Worm (Caenorhabditis elegans) whole organism, L1 larva: ENCODE data around the gene bath-38.
A peak's percentile ranks its signal among the peaks of the same experiment; 100 is the strongest.

Experiments
- C16A3.4 ChIP-seq: fragments of 150-350 bp; optimal IDR thresholded peaks from 2 replicates; lab custom pipeline; 2014; ENCODE audit warnings: missing biosample characterization, missing genetic modification characterization
- alr-1 ChIP-seq: fragments of 200-800 bp; sonication (Bioruptor generic); optimal IDR thresholded peaks from 2 replicates; lab custom pipeline; 2018; ENCODE audit warnings: borderline replicate concordance, mild to moderate bottlenecking, missing genetic modification characterization, missing compliant biosample characterization
- ama-1 ChIP-seq: fragments of 150-350 bp; optimal IDR thresholded peaks from 2 replicates; lab custom pipeline; 2014
- blmp-1 ChIP-seq: fragments of 150-350 bp; optimal IDR thresholded peaks from 2 replicates; lab custom pipeline; 2014; ENCODE audit warnings: missing biosample characterization, missing genetic modification characterization
- ceh-63 ChIP-seq: fragments of 200-800 bp; sonication (Bioruptor generic); optimal IDR thresholded peaks from 2 replicates; lab custom pipeline; 2018; ENCODE audit warnings: mild to moderate bottlenecking, missing genetic modification characterization, missing compliant biosample characterization
- ceh-8 ChIP-seq: fragments of 200-800 bp; sonication (Bioruptor generic); optimal IDR thresholded peaks from 2 replicates; lab custom pipeline; 2018; ENCODE audit warnings: mild to moderate bottlenecking, missing genetic modification characterization, moderate library complexity, missing compliant biosample characterization
- ceh-88 ChIP-seq: fragments of 200-800 bp; sonication (Bioruptor generic); IDR thresholded peaks from 2 replicates; pipeline ENCODE4 v1.3.6; 2022; ENCODE audit warnings: missing genetic modification characterization, missing compliant biosample characterization
- ceh-90 ChIP-seq: sonication (generic microtip); optimal IDR thresholded peaks from 2 replicates; lab custom pipeline; 2016; ENCODE audit warnings: missing genetic modification characterization, missing compliant biosample characterization
- ces-1 ChIP-seq: fragments of 150-350 bp; optimal IDR thresholded peaks from 2 replicates; lab custom pipeline; 2014; ENCODE audit warnings: missing biosample characterization, missing genetic modification reagents, missing genetic modification characterization
- dsc-1 ChIP-seq: sonication (generic microtip); optimal IDR thresholded peaks from 2 replicates; lab custom pipeline; 2016; ENCODE audit warnings: mild to moderate bottlenecking, missing genetic modification characterization, missing compliant biosample characterization
- efl-1 ChIP-seq, 4 experiments: fragments of 150-350 bp; optimal IDR thresholded peaks in 3 of 4; peaks in 1 of 4; 1 replicate in 1 of 4; 2 replicates in 3 of 4; lab custom pipeline; 2014; ENCODE audit warnings: missing biosample characterization in 2 of 4, missing genetic modification characterization in 2 of 4, missing genetic modification reagents in 2 of 4
- elt-2 ChIP-seq: sonication (generic microtip); optimal IDR thresholded peaks from 2 replicates; lab custom pipeline; 2016; ENCODE audit warnings: missing genetic modification characterization, mild to moderate bottlenecking, inconsistent platforms, missing compliant biosample characterization, missing genetic modification reagents
- elt-3 ChIP-seq, 6 experiments: fragments of 150-350 bp in 1 of 6; sonication (generic microtip); optimal IDR thresholded peaks; 2 replicates each; lab custom pipeline; 2017 to 2018; ENCODE audit warnings: missing biosample characterization in 6 of 6, missing genetic modification characterization in 6 of 6, inconsistent platforms in 1 of 6
- ets-5 ChIP-seq: fragments of 200-800 bp; sonication (Bioruptor generic); IDR thresholded peaks from 2 replicates; pipeline ENCODE4 v1.3.6; 2022; ENCODE audit warnings: missing genetic modification characterization, missing compliant biosample characterization
- fos-1 ChIP-seq: fragments of 150-350 bp; optimal IDR thresholded peaks from 2 replicates; lab custom pipeline; 2014; ENCODE audit warnings: missing biosample characterization, missing genetic modification characterization
- grh-1 ChIP-seq: fragments of 200-800 bp; sonication (Bioruptor generic); IDR thresholded peaks from 2 replicates; pipeline ENCODE4 v1.3.6; 2022; ENCODE audit warnings: missing genetic modification reagents, missing genetic modification characterization, missing compliant biosample characterization
- hlh-17 ChIP-seq: fragments of 200-800 bp; sonication (Bioruptor generic); optimal IDR thresholded peaks from 2 replicates; lab custom pipeline; 2018; ENCODE audit warnings: missing genetic modification characterization, mild to moderate bottlenecking, missing compliant biosample characterization, moderate library complexity, borderline replicate concordance
- isw-1 ChIP-seq: fragments of 200-800 bp; sonication (Bioruptor generic); IDR thresholded peaks from 2 replicates; pipeline ENCODE4 v1.3.6; 2022; ENCODE audit warnings: missing genetic modification characterization, missing compliant biosample characterization
- jun-1 ChIP-seq: fragments of 150-350 bp; optimal IDR thresholded peaks from 2 replicates; lab custom pipeline; 2014; ENCODE audit warnings: missing biosample characterization, missing genetic modification reagents, missing genetic modification characterization
- lin-14 ChIP-seq: fragments of 200-800 bp; sonication (Bioruptor generic); optimal IDR thresholded peaks from 2 replicates; lab custom pipeline; 2018; ENCODE audit warnings: mild to moderate bottlenecking, missing genetic modification characterization, moderate library complexity, missing compliant biosample characterization
- lin-15B ChIP-seq: fragments of 150-350 bp; sonication (generic microtip); optimal IDR thresholded peaks from 3 replicates; lab custom pipeline; 2014; ENCODE audit warnings: missing biosample characterization, missing genetic modification characterization
- lsy-2 ChIP-seq, 2 experiments: fragments of 150-350 bp; optimal IDR thresholded peaks; 2 replicates each; lab custom pipeline; 2014; ENCODE audit warnings: missing biosample characterization in 2 of 2, missing genetic modification characterization in 2 of 2
- mab-9 ChIP-seq: fragments of 200-800 bp; sonication (Bioruptor generic); IDR thresholded peaks from 2 replicates; pipeline ENCODE4 v1.3.6; 2022; ENCODE audit warnings: missing genetic modification reagents, missing genetic modification characterization, missing compliant biosample characterization
- mdl-1 ChIP-seq, 2 experiments: fragments of 150-350 bp; optimal IDR thresholded peaks; 2 replicates each; lab custom pipeline; 2014 to 2017; ENCODE audit warnings: missing biosample characterization in 2 of 2, missing genetic modification characterization in 2 of 2, inconsistent platforms in 1 of 2
- mef-2 ChIP-seq: fragments of 150-350 bp; optimal IDR thresholded peaks from 2 replicates; lab custom pipeline; 2014; ENCODE audit warnings: missing biosample characterization, missing genetic modification characterization
- mep-1 ChIP-seq: fragments of 150-350 bp; optimal IDR thresholded peaks from 2 replicates; lab custom pipeline; 2014; ENCODE audit warnings: missing biosample characterization, missing genetic modification characterization
- nhr-20 ChIP-seq: sonication (generic microtip); optimal IDR thresholded peaks from 2 replicates; lab custom pipeline; 2016; ENCODE audit warnings: mild to moderate bottlenecking, missing genetic modification characterization, missing compliant biosample characterization
- nhr-237 ChIP-seq: fragments of 150-350 bp; optimal IDR thresholded peaks from 2 replicates; lab custom pipeline; 2014; ENCODE audit warnings: missing biosample characterization, missing genetic modification characterization
- nhr-71 ChIP-seq: sonication (generic microtip); optimal IDR thresholded peaks from 2 replicates; lab custom pipeline; 2016; ENCODE audit warnings: mild to moderate bottlenecking, missing genetic modification characterization, moderate library complexity, missing compliant biosample characterization
- nhr-84 ChIP-seq: sonication (generic microtip); optimal IDR thresholded peaks from 2 replicates; lab custom pipeline; 2017; ENCODE audit warnings: missing biosample characterization, missing genetic modification characterization
- nhr-85 ChIP-seq: sonication (generic microtip); peaks from one replicate; lab custom pipeline; 2016; ENCODE audit warnings: missing genetic modification characterization, inconsistent platforms, missing compliant biosample characterization
- nhr-90 ChIP-seq: sonication (generic microtip); optimal IDR thresholded peaks from 2 replicates; lab custom pipeline; 2016; ENCODE audit warnings: mild to moderate bottlenecking, missing genetic modification characterization, missing compliant biosample characterization; ENCODE audit not compliant: poor library complexity
- pag-3 ChIP-seq: sonication (generic microtip); optimal IDR thresholded peaks from 2 replicates; lab custom pipeline; 2017; ENCODE audit warnings: missing genetic modification characterization, mild to moderate bottlenecking, missing compliant biosample characterization, antibody characterized with exemption, borderline replicate concordance; ENCODE audit not compliant: insufficient read depth
- skn-1 ChIP-seq: fragments of 150-350 bp; optimal IDR thresholded peaks from 2 replicates; lab custom pipeline; 2014; ENCODE audit warnings: missing biosample characterization, missing genetic modification characterization
- snu-23 ChIP-seq: sonication (generic microtip); optimal IDR thresholded peaks from 2 replicates; lab custom pipeline; 2016; ENCODE audit warnings: missing genetic modification characterization, missing compliant biosample characterization
- sox-4 ChIP-seq: sonication (generic microtip); optimal IDR thresholded peaks from 2 replicates; lab custom pipeline; 2016; ENCODE audit warnings: missing genetic modification characterization, missing compliant biosample characterization
- sptf-1 ChIP-seq: fragments of 150-350 bp; optimal IDR thresholded peaks from 2 replicates; lab custom pipeline; 2014; ENCODE audit warnings: missing biosample characterization, missing genetic modification characterization
- swsn-7 ChIP-seq: sonication (generic microtip); optimal IDR thresholded peaks from 2 replicates; lab custom pipeline; 2016; ENCODE audit warnings: missing genetic modification characterization, missing compliant biosample characterization
- unc-86 ChIP-seq: sonication (generic microtip); optimal IDR thresholded peaks from 2 replicates; lab custom pipeline; 2016; ENCODE audit warnings: missing genetic modification characterization, missing compliant biosample characterization
- unc-98 ChIP-seq: fragments of 200-800 bp; sonication (Bioruptor generic); IDR thresholded peaks from 2 replicates; pipeline ENCODE4 v1.3.6; 2022; ENCODE audit warnings: missing genetic modification characterization, missing compliant biosample characterization
- vab-15 ChIP-seq: sonication (generic microtip); optimal IDR thresholded peaks from 2 replicates; lab custom pipeline; 2017; ENCODE audit warnings: missing genotype, mild to moderate bottlenecking, missing genetic modification characterization, missing compliant biosample characterization
- zip-4 ChIP-seq: fragments of 200-800 bp; sonication (Bioruptor generic); optimal IDR thresholded peaks from 2 replicates; lab custom pipeline; 2018; ENCODE audit warnings: mild to moderate bottlenecking, missing genetic modification characterization, moderate library complexity, missing compliant biosample characterization
- ztf-11 ChIP-seq, 2 experiments: sonication (generic microtip); optimal IDR thresholded peaks; 2 replicates each; lab custom pipeline; 2016 to 2017; ENCODE audit warnings: missing genetic modification characterization in 2 of 2, missing biosample characterization in 1 of 2, missing compliant biosample characterization in 1 of 2

Gene bath-38

DNA sequence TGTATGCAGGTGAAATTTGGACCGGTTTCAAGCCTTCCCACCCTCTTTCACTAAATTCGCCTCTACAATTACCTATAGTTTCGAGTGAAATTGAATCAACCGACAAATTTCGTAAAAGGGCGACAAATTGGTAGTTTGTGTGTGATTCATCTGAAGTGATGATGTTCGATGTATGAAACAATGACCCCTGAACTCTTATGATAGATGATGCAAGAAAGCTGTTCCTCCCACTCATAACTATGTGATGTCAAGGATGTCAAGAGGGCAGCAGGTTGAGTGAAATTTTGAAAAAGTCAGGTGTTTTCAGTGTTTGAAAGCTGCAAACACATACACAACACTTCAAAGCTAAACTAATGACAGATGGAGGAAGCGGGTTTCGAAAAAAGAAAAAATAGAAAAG, 32.6 kb downstream of the bath-38 start (continued):
- TF ChIP-seq ztf-11 (tag; optimal IDR thresholded peaks at IDR 0.05; lab: Kevin White, UChicago) (no peak), nhr-71 (peak; percentile 18), elt-3 (tag; optimal IDR thresholded peaks at IDR 0.05; lab: Kevin White, UChicago) (no peak), unc-86 (tag; lab: Kevin White, UChicago) (no peak), ceh-8 (GFP tag; lab: Kevin White, UChicago) (no peak), ama-1 (lab: Kevin White, UChicago) (no peak)

DNA sequence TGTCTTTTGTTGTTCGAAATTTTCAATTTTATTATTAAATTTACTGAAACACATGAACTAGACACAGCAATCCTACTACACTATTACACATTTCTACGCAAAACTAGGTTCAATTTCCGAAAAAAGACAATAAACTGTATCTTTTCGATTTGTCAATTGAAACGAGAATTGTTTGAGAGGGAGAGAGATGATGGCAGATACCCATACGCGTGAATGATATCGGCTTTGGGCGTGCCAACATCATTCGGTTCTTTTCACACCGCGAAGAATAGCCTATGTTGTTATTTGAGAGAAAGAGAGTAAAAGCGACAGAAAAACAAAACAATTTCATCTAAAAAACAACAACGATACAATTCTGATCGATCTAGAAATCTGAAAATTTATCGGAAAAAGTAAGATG, 33.3 kb downstream of the bath-38 start:
- TF ChIP-seq pag-3 (tag; lab: Kevin White, UChicago) = no peak
- TF ChIP-seq swsn-7 (tag; lab: Kevin White, UChicago) = no peak
- peak; percentile 39 for TF ChIP-seq lin-14 (GFP tag; lab: Kevin White, UChicago)
- TF ChIP-seq alr-1 (tag; lab: Kevin White, UChicago) = no peak
- TF ChIP-seq ceh-90 (tag; lab: Kevin White, UChicago) = no peak
- TF ChIP-seq efl-1 (optimal IDR thresholded peaks at IDR 0.05; lab: Kevin White, UChicago) = no peak
- peak in 1 of 2 experiments; percentile 81 for TF ChIP-seq efl-1 (GFP tag; optimal IDR thresholded peaks at IDR 0.05 in 1 of 2; lab: Kevin White, UChicago)
- TF ChIP-seq ceh-88 (GFP tag; lab: Robert Waterston, UW) = no peak
- peak; percentile 3 for TF ChIP-seq nhr-85 (tag; lab: Kevin White, UChicago)
- no peak for TF ChIP-seq ets-5 (GFP tag; lab: Robert Waterston, UW)
- no peak for TF ChIP-seq unc-86 (tag; lab: Kevin White, UChicago)
- no peak for TF ChIP-seq unc-98
- TF ChIP-seq ceh-63 (GFP tag; lab: Kevin White, UChicago) = no peak
- TF ChIP-seq mef-2 (tag; lab: Kevin White, UChicago) = no peak
- TF ChIP-seq mdl-1 (tag; optimal IDR thresholded peaks at IDR 0.05; lab: Kevin White, UChicago) = no peak
- no peak for TF ChIP-seq lsy-2 (tag; optimal IDR thresholded peaks at IDR 0.05; lab: Kevin White, UChicago)
- TF ChIP-seq ces-1 = no peak
- no peak for TF ChIP-seq ztf-11 (tag; optimal IDR thresholded peaks at IDR 0.05; lab: Kevin White, UChicago)
- TF ChIP-seq blmp-1 = peak; percentile 52
- no peak for TF ChIP-seq lin-15B
- TF ChIP-seq mep-1 (tag; lab: Kevin White, UChicago) = no peak
- TF ChIP-seq mab-9 = no peak
- no peak for TF ChIP-seq isw-1 (GFP tag; lab: Robert Waterston, UW)
- peak in 1 of 6 experiments; percentile 44 for TF ChIP-seq elt-3 (tag; optimal IDR thresholded peaks at IDR 0.05; lab: Kevin White, UChicago)
- no peak for TF ChIP-seq nhr-237 (tag; lab: Kevin White, UChicago)
- peak; percentile 26 for TF ChIP-seq nhr-20
- peak; percentile 4 for TF ChIP-seq snu-23 (GFP tag; lab: Kevin White, UChicago)
- TF ChIP-seq dsc-1 = no peak
- no peak for TF ChIP-seq sptf-1 (tag; lab: Kevin White, UChicago)
- TF ChIP-seq fos-1 = no peak
- TF ChIP-seq elt-2 = no peak
- no peak for TF ChIP-seq jun-1
- no peak for TF ChIP-seq skn-1 (tag; lab: Kevin White, UChicago)

- TF ChIP-seq lin-14 (GFP tag; lab: Kevin White, UChicago) (peak; percentile 77), mep-1 (tag; lab: Kevin White, UChicago) (no peak), sox-4 (tag; lab: Kevin White, UChicago) (no peak), C16A3.4 (tag; lab: Kevin White, UChicago) (peak; percentile 6), nhr-85 (tag; lab: Kevin White, UChicago) (peak; percentile 76), nhr-20 (peak; percentile 10), elt-3 (tag; optimal IDR thresholded peaks at IDR 0.05; lab: Kevin White, UChicago) (peak in 5 of 6 experiments; percentile 0 to 80 (median 42)), blmp-1 (peak; percentile 84), lsy-2 (tag; optimal IDR thresholded peaks at IDR 0.05; lab: Kevin White, UChicago) (no peak), unc-98 (no peak), nhr-237 (tag; lab: Kevin White, UChicago) (no peak), snu-23 (GFP tag; lab: Kevin White, UChicago) (peak; percentile 23), nhr-71 (peak; percentile 40), hlh-17 (GFP tag; lab: Kevin White, UChicago) (no peak), zip-4 (no peak), grh-1 (GFP tag; lab: Robert Waterston, UW) (no peak), pag-3 (tag; lab: Kevin White, UChicago) (no peak), nhr-84 (tag; lab: Kevin White, UChicago) (no peak), vab-15 (tag; lab: Kevin White, UChicago) (no peak), nhr-90 (tag; lab: Kevin White, UChicago) (peak; percentile 52)
Measured at ce11 chrII:10010914-10011313, 34.2 kb downstream of the bath-38 start.
